Fruit fly (Drosophila melanogaster) whole organism, embryonic: ENCODE results near the gene CG10226.

Experiments used
- Bgb ChIP-seq: fragments of 200-800 bp; sonication (Bioruptor generic); IDR thresholded peaks from 2 replicates; pipeline ENCODE4 v1.3.6; 2022; ENCODE audit warnings: missing biosample characterization, missing genetic modification characterization; ENCODE audit not compliant: partially characterized antibody
- C15 ChIP-seq: fragments of 200-800 bp; sonication (Bioruptor generic); IDR thresholded peaks from 3 replicates; pipeline ENCODE4 v1.3.6; 2022; ENCODE audit warnings: missing biosample characterization, missing genetic modification characterization
- CG12104 ChIP-seq: fragments of 200-800 bp; sonication (Bioruptor generic); optimal IDR thresholded peaks from 3 replicates; lab custom pipeline; 2016; ENCODE audit warnings: missing biosample characterization, missing genetic modification characterization
- CG12391 ChIP-seq: fragments of 200-800 bp; sonication (Bioruptor generic); optimal IDR thresholded peaks from 3 replicates; lab custom pipeline; 2018; ENCODE audit warnings: missing biosample characterization, mild to moderate bottlenecking, missing genetic modification characterization, moderate library complexity
- CG13287 ChIP-seq: fragments of 200-800 bp; sonication (Bioruptor generic); IDR thresholded peaks from 2 replicates; pipeline ENCODE4 v1.3.6; 2022; ENCODE audit warnings: missing biosample characterization, missing genetic modification characterization; ENCODE audit not compliant: partially characterized antibody
- CG15696 ChIP-seq: fragments of 200-800 bp; sonication (Bioruptor generic); optimal IDR thresholded peaks from 2 replicates; lab custom pipeline; 2019; ENCODE audit warnings: missing biosample characterization, mild to moderate bottlenecking, missing genetic modification characterization, moderate library complexity
- CG1647 ChIP-seq: fragments of 200-800 bp; sonication (Bioruptor generic); optimal IDR thresholded peaks from 3 replicates; lab custom pipeline; 2016; ENCODE audit warnings: missing biosample characterization, missing genetic modification characterization
- CG16863 ChIP-seq: fragments of 200-800 bp; sonication (Bioruptor generic); optimal IDR thresholded peaks from 3 replicates; lab custom pipeline; 2016; ENCODE audit warnings: missing biosample characterization, missing genetic modification characterization
- CG17359 ChIP-seq: fragments of 200-800 bp; sonication (Bioruptor generic); optimal IDR thresholded peaks from 3 replicates; lab custom pipeline; 2018; ENCODE audit warnings: missing biosample characterization, mild to moderate bottlenecking, missing genetic modification characterization, moderate library complexity
- CG2199 ChIP-seq: fragments of 200-800 bp; sonication (Bioruptor generic); IDR thresholded peaks from 3 replicates; pipeline ENCODE4 v1.3.6; 2022; ENCODE audit warnings: missing biosample characterization, missing genetic modification characterization
- CG32532 ChIP-seq: fragments of 200-800 bp; sonication (Bioruptor generic); IDR thresholded peaks from 2 replicates; pipeline ENCODE4 v1.3.6; 2022; ENCODE audit warnings: missing biosample characterization, missing genetic modification characterization
- CG32767 ChIP-seq: fragments of 200-800 bp; sonication (Bioruptor generic); IDR thresholded peaks from 2 replicates; pipeline ENCODE4 v1.3.6; 2022; ENCODE audit warnings: missing biosample characterization, missing genetic modification characterization
- CG3281 ChIP-seq: fragments of 200-800 bp; sonication (Bioruptor generic); optimal IDR thresholded peaks from 3 replicates; lab custom pipeline; 2017; ENCODE audit warnings: missing biosample characterization, mild to moderate bottlenecking, missing genetic modification characterization
- CG33557 ChIP-seq: fragments of 200-800 bp; sonication (Bioruptor generic); optimal IDR thresholded peaks from 2 replicates; lab custom pipeline; 2019; ENCODE audit warnings: missing biosample characterization, mild to moderate bottlenecking, missing genetic modification characterization, moderate library complexity
- CG3995 ChIP-seq: fragments of 200-800 bp; sonication (Bioruptor generic); optimal IDR thresholded peaks from 3 replicates; lab custom pipeline; 2016; ENCODE audit warnings: missing biosample characterization, missing genetic modification characterization
- CG43689 ChIP-seq: fragments of 200-800 bp; sonication (Bioruptor generic); IDR thresholded peaks from 2 replicates; pipeline ENCODE4 v1.3.6; 2022; ENCODE audit warnings: missing biosample characterization, missing genetic modification characterization
- CG7786 ChIP-seq: fragments of 200-800 bp; sonication (Bioruptor generic); optimal IDR thresholded peaks from 2 replicates; lab custom pipeline; 2016; ENCODE audit warnings: missing biosample characterization, missing genetic modification characterization
- CG8388 ChIP-seq: fragments of 200-800 bp; sonication (Bioruptor generic); optimal IDR thresholded peaks from 2 replicates; lab custom pipeline; 2019; ENCODE audit warnings: missing biosample characterization, mild to moderate bottlenecking, missing genetic modification characterization, moderate library complexity
- CG8765 ChIP-seq: fragments of 200-800 bp; sonication (Bioruptor generic); IDR thresholded peaks from 2 replicates; pipeline ENCODE4 v1.3.6; 2022; ENCODE audit warnings: missing biosample characterization, missing genetic modification characterization
- CG9215 ChIP-seq: fragments of 200-800 bp; sonication (Bioruptor generic); IDR thresholded peaks from 2 replicates; pipeline ENCODE4 v1.3.6; 2022; ENCODE audit warnings: missing biosample characterization, missing genetic modification characterization
- CTCF ChIP-seq: fragments of 200-800 bp; sonication (Bioruptor generic); optimal IDR thresholded peaks from 2 replicates; lab custom pipeline; 2017; ENCODE audit warnings: missing biosample characterization, mild to moderate bottlenecking, missing genetic modification characterization, moderate library complexity
- CoRest ChIP-seq: fragments of 200-800 bp; sonication (Bioruptor generic); optimal IDR thresholded peaks from 3 replicates; lab custom pipeline; 2018; ENCODE audit warnings: missing biosample characterization, mild to moderate bottlenecking, missing genetic modification characterization, moderate library complexity
- Dip2 ChIP-seq: fragments of 200-800 bp; sonication (Bioruptor generic); IDR thresholded peaks from 2 replicates; pipeline ENCODE4 v1.3.6; 2022; ENCODE audit warnings: missing biosample characterization, missing genetic modification characterization
- E2f1 ChIP-seq: fragments of 200-800 bp; sonication (Bioruptor generic); IDR thresholded peaks from 2 replicates; pipeline ENCODE4 v1.3.6; 2022; ENCODE audit warnings: missing biosample characterization, missing genetic modification characterization
- Gsc ChIP-seq: fragments of 200-800 bp; sonication (Bioruptor generic); IDR thresholded peaks from 2 replicates; pipeline ENCODE4 v1.3.6; 2022; ENCODE audit warnings: missing biosample characterization, missing genetic modification characterization
- HLH54F ChIP-seq: fragments of 200-800 bp; sonication (Bioruptor generic); optimal IDR thresholded peaks from 3 replicates; lab custom pipeline; 2016; ENCODE audit warnings: missing biosample characterization, missing genetic modification characterization
- Hmr ChIP-seq: fragments of 200-800 bp; sonication (Bioruptor generic); optimal IDR thresholded peaks from 3 replicates; lab custom pipeline; 2017; ENCODE audit warnings: mild to moderate bottlenecking, missing biosample characterization, missing genetic modification reagents, missing genetic modification characterization
- MTF-1 ChIP-seq: fragments of 200-800 bp; sonication (Bioruptor generic); optimal IDR thresholded peaks from 2 replicates; lab custom pipeline; 2018; ENCODE audit warnings: missing biosample characterization, mild to moderate bottlenecking, missing genetic modification characterization, borderline replicate concordance
- Meics ChIP-seq: fragments of 200-800 bp; sonication (Bioruptor generic); optimal IDR thresholded peaks from 2 replicates; lab custom pipeline; 2017; ENCODE audit warnings: missing biosample characterization, mild to moderate bottlenecking, missing genetic modification characterization
- NC2α ChIP-seq: fragments of 200-800 bp; sonication (Bioruptor generic); optimal IDR thresholded peaks from 2 replicates; lab custom pipeline; 2016; ENCODE audit warnings: missing biosample characterization, missing genetic modification characterization
- NC2β ChIP-seq: fragments of 200-800 bp; sonication (Bioruptor generic); optimal IDR thresholded peaks from 2 replicates; lab custom pipeline; 2016; ENCODE audit warnings: missing biosample characterization, missing genetic modification characterization
- Nf-YB ChIP-seq: fragments of 200-800 bp; sonication (Bioruptor generic); optimal IDR thresholded peaks from 3 replicates; lab custom pipeline; 2019; ENCODE audit warnings: missing biosample characterization, mild to moderate bottlenecking, missing genetic modification characterization, moderate library complexity
- amos ChIP-seq: fragments of 200-800 bp; sonication (Bioruptor generic); IDR thresholded peaks from 2 replicates; pipeline ENCODE4 v1.3.6; 2022; ENCODE audit warnings: missing biosample characterization, missing genetic modification characterization; ENCODE audit not compliant: partially characterized antibody
- ap ChIP-seq: fragments of 200-800 bp; sonication (Bioruptor generic); IDR thresholded peaks from 2 replicates; pipeline ENCODE4 v1.3.6; 2022; ENCODE audit warnings: missing biosample characterization, missing genetic modification characterization
- dm ChIP-seq: fragments of 200-800 bp; sonication (Bioruptor generic); optimal IDR thresholded peaks from 3 replicates; lab custom pipeline; 2016; ENCODE audit warnings: missing biosample characterization, missing genetic modification characterization
- gcm ChIP-seq: fragments of 200-800 bp; sonication (Bioruptor generic); optimal IDR thresholded peaks from 2 replicates; lab custom pipeline; 2019; ENCODE audit warnings: missing biosample characterization, mild to moderate bottlenecking, missing genetic modification characterization, moderate library complexity
- h ChIP-seq: fragments of >200 bp; optimal IDR thresholded peaks from 2 replicates; lab custom pipeline; 2017
- ham ChIP-seq: fragments of 200-800 bp; sonication (Bioruptor generic); IDR thresholded peaks from 2 replicates; pipeline ENCODE4 v1.3.6; 2022; ENCODE audit warnings: missing biosample characterization, missing genetic modification characterization
- jigr1 ChIP-seq: fragments of 200-800 bp; sonication (Bioruptor generic); IDR thresholded peaks from 3 replicates; pipeline ENCODE4 v1.3.6; 2022; ENCODE audit warnings: missing biosample characterization, missing genetic modification characterization
- lab ChIP-seq: fragments of 200-800 bp; sonication (Bioruptor generic); optimal IDR thresholded peaks from 3 replicates; lab custom pipeline; 2017; ENCODE audit warnings: missing biosample characterization, missing genetic modification characterization, mild to moderate bottlenecking, moderate library complexity, missing genetic modification reagents
- mam ChIP-seq: fragments of 200-800 bp; sonication (Bioruptor generic); optimal IDR thresholded peaks from 3 replicates; lab custom pipeline; 2016; ENCODE audit warnings: missing biosample characterization, missing genetic modification characterization
- mld ChIP-seq: fragments of 200-800 bp; sonication (Bioruptor generic); IDR thresholded peaks from 3 replicates; pipeline ENCODE4 v1.3.6; 2022; ENCODE audit warnings: missing biosample characterization, missing genetic modification characterization; ENCODE audit not compliant: partially characterized antibody
- onecut ChIP-seq: fragments of 200-800 bp; sonication (Bioruptor generic); IDR thresholded peaks from 2 replicates; pipeline ENCODE4 v1.3.6; 2022; ENCODE audit warnings: missing biosample characterization, missing genetic modification characterization
- run ChIP-seq: fragments of 200-800 bp; sonication (Bioruptor generic); optimal IDR thresholded peaks from 3 replicates; lab custom pipeline; 2018; ENCODE audit warnings: missing biosample characterization, mild to moderate bottlenecking, missing genetic modification characterization
- sd ChIP-seq: fragments of 200-800 bp; sonication (Bioruptor generic); optimal IDR thresholded peaks from 3 replicates; lab custom pipeline; 2018; ENCODE audit warnings: missing biosample characterization, mild to moderate bottlenecking, missing genetic modification characterization, moderate library complexity
- sens ChIP-seq: fragments of 200-800 bp; sonication (Bioruptor generic); peaks from one replicate; lab custom pipeline; 2016; ENCODE audit warnings: missing biosample characterization, missing genetic modification characterization
- sim ChIP-seq: fragments of 200-800 bp; sonication (Bioruptor generic); IDR thresholded peaks from 2 replicates; pipeline ENCODE4 v1.3.6; 2022; ENCODE audit warnings: missing biosample characterization, missing genetic modification characterization
- tup ChIP-seq: fragments of 200-800 bp; sonication (Bioruptor generic); optimal IDR thresholded peaks from 2 replicates; lab custom pipeline; 2016; ENCODE audit warnings: missing biosample characterization, mild to moderate bottlenecking, missing genetic modification characterization, moderate library complexity
- vvl ChIP-seq: fragments of 200-800 bp; sonication (Bioruptor generic); IDR thresholded peaks from 2 replicates; pipeline ENCODE4 v1.3.6; 2022; ENCODE audit warnings: missing biosample characterization, missing genetic modification characterization
- zfh2 ChIP-seq: fragments of 200-800 bp; sonication (Bioruptor generic); optimal IDR thresholded peaks from 2 replicates; lab custom pipeline; 2016; ENCODE audit warnings: missing biosample characterization, missing genetic modification characterization

Gene CG10226

dm6 chr3L:6263896-6264841 lies 24.3 kb upstream of the CG10226 start (continued):
- TF ChIP-seq Gsc (GFP tag; lab: Robert Waterston, UW), result no peak
- TF ChIP-seq CG12391, result peak; percentile 39
- no peak for TF ChIP-seq ap
- TF ChIP-seq mld (GFP tag; lab: Robert Waterston, UW), result no peak
- TF ChIP-seq CG43689 (GFP tag; lab: Robert Waterston, UW), result no peak
- TF ChIP-seq CG3995 (GFP tag; lab: Kevin White, UChicago), result no peak
- TF ChIP-seq onecut (GFP tag; lab: Robert Waterston, UW), result no peak
- TF ChIP-seq Nf-YB, result no peak
- TF ChIP-seq Dip2 (GFP tag; lab: Robert Waterston, UW), result no peak
- TF ChIP-seq mam, result peak; percentile 30
- no peak for TF ChIP-seq sim (GFP tag; lab: Robert Waterston, UW)
- TF ChIP-seq NC2α (GFP tag; lab: Kevin White, UChicago), result peak; percentile 2
- peak; percentile 72 for TF ChIP-seq amos (GFP tag; lab: Robert Waterston, UW)
- TF ChIP-seq CG33557 (GFP tag; lab: Kevin White, UChicago), result no peak
- no peak for TF ChIP-seq CG16863 (GFP tag; lab: Kevin White, UChicago)
- peak; percentile 14 for TF ChIP-seq MTF-1 (GFP tag; lab: Kevin White, UChicago)
- peak; percentile 68 for TF ChIP-seq vvl (GFP tag; lab: Robert Waterston, UW)
- peak; percentile 27 for TF ChIP-seq HLH54F (GFP tag; lab: Kevin White, UChicago)
- peak; percentile 94 for TF ChIP-seq sens (GFP tag; lab: Kevin White, UChicago)
- TF ChIP-seq CG1647 (GFP tag; lab: Kevin White, UChicago), result no peak
- peak; percentile 20 for TF ChIP-seq lab (GFP tag; lab: Kevin White, UChicago)
- TF ChIP-seq h (lab: Kevin White, UChicago), result no peak
- TF ChIP-seq CG2199 (GFP tag; lab: Robert Waterston, UW), result peak; percentile 84; the same call in 2 of the 3 replicates
- no peak for TF ChIP-seq CG32767 (GFP tag; lab: Robert Waterston, UW)
- peak; percentile 37 for TF ChIP-seq Hmr (GFP tag; lab: Kevin White, UChicago)
- no peak for TF ChIP-seq jigr1 (GFP tag; lab: Robert Waterston, UW)
- TF ChIP-seq run, result no peak
- peak; percentile 49; the same call in 1 of the 2 replicates for TF ChIP-seq CG13287 (GFP tag; lab: Robert Waterston, UW)
- TF ChIP-seq CG9215, result no peak
- TF ChIP-seq CG12104 (GFP tag; lab: Kevin White, UChicago), result no peak
- TF ChIP-seq CG17359 (tag; lab: Kevin White, UChicago), result peak; percentile 27
- TF ChIP-seq NC2β, result peak; percentile 41
- TF ChIP-seq gcm, result no peak
- TF ChIP-seq CG8765 (GFP tag; lab: Robert Waterston, UW), result 0 out of 2 replicates have a peak, but pooled peaks have one; percentile 27
- TF ChIP-seq C15, result no peak
- TF ChIP-seq zfh2, result peak; percentile 20
- TF ChIP-seq dm (GFP tag; lab: Kevin White, UChicago), result no peak
- TF ChIP-seq CTCF (GFP tag; lab: Kevin White, UChicago), result peak; percentile 99
- TF ChIP-seq CG15696 (tag; lab: Kevin White, UChicago), result peak; percentile 69
- peak; percentile 28 for TF ChIP-seq sd
- TF ChIP-seq ham (GFP tag; lab: Robert Waterston, UW), result no peak
- TF ChIP-seq E2f1 (GFP tag; lab: Robert Waterston, UW), result 0 out of 2 replicates have a peak, but pooled peaks have one; percentile 28
- peak; percentile 18 for TF ChIP-seq CG8388 (GFP tag; lab: Kevin White, UChicago)
- peak; percentile 45 for TF ChIP-seq Meics (GFP tag; lab: Kevin White, UChicago)
- peak; percentile 81 for TF ChIP-seq CG32532
- TF ChIP-seq CG3281 (GFP tag; lab: Kevin White, UChicago), result no peak
- peak; percentile 62 for TF ChIP-seq CoRest (tag; lab: Kevin White, UChicago)
- TF ChIP-seq CG7786 (GFP tag; lab: Kevin White, UChicago), result no peak
- TF ChIP-seq tup, result no peak
- TF ChIP-seq Bgb, result peak; percentile 80
